Worm (Caenorhabditis elegans) whole organism, dauer: Measurements from ENCODE around the gene idpc-2.
"Not testable (repeated sequence)": the region's sequence is repeated elsewhere in the genome, so short reads cannot be mapped to it uniquely, and the experiment has no call there.

Experiments used
- unc-62 ChIP-seq: sonication (generic microtip); optimal IDR thresholded peaks from 2 replicates; lab custom pipeline; 2017; ENCODE audit warnings: missing biosample characterization, missing genetic modification reagents, missing genetic modification characterization

idpc-2 gene

ce11 chrV:8586472-8586871 is 34.6 kb downstream of the idpc-2 start:
- no peak for TF ChIP-seq unc-62 (GFP tag; lab: Kevin White, UChicago)

DNA sequence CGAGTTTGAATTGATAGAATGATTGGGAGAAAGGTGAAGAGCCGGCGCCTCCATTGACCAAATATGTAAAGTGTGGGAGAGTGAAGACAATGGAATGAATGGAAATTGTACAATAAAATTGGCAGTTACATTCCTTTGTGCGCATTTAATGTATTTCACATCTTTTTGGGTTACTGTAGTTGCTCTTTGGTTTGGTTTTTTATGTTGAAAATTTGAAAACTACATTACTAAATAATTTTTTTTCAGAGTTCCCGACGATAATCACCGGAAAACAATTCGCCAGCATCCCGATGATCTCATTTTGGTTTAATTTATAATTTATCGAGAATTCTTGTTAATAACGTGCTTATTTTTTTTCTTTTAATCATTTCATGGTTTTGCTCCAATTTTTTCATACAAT is 40.2 kb downstream of the idpc-2 start, which contains the start of gene C10B5.1:
Gene C10B5.1 (plus strand): TSS at position 301 of the 400 bp plus-strand sequence.
- no peak for TF ChIP-seq unc-62 (GFP tag; lab: Kevin White, UChicago)

- not testable (repeated sequence) for TF ChIP-seq unc-62 (GFP tag; lab: Kevin White, UChicago)
Observed at ce11 chrV:8574762-8575161, 46.4 kb downstream of the idpc-2 start, which contains the start of gene F25G6.1. Gene F25G6.1, plus strand, starts transcription at chrV:8575062.
